Fruit fly (Drosophila melanogaster) S2 (cell line): ENCODE data around the gene mIF2.

Experiments used
- CG8478 ChIP-seq: fragments of >200 bp; optimal IDR thresholded peaks from 2 replicates; lab custom pipeline; 2018
- CTCF ChIP-seq, 2 experiments: fragments of >200 bp; optimal IDR thresholded peaks; 2 replicates each; lab custom pipeline; 2018

Gene mIF2

dm6 chr3R:28544538-28545393 is at the start of gene mIF2:
TSS of gene mIF2 (minus strand) at chr3R:28544817.
- TF ChIP-seq CTCF (optimal IDR thresholded peaks at IDR 0.05; lab: Kevin White, UChicago) = peak; percentile 91 to 94
- no peak for TF ChIP-seq CG8478

- no peak for TF ChIP-seq CG8478
Observed at dm6 chr3R:28590462-28590861, 45.8 kb upstream of the mIF2 start.

- no peak for TF ChIP-seq CTCF (optimal IDR thresholded peaks at IDR 0.05; lab: Kevin White, UChicago)
Observed at dm6 chr3R:28588395-28589050, 43.9 kb upstream of the mIF2 start.

dm6 chr3R:28586943-28587342 is 42.3 kb upstream of the mIF2 start:
- TF ChIP-seq CTCF (optimal IDR thresholded peaks at IDR 0.05; lab: Kevin White, UChicago) (no peak), CG8478 (no peak)

- TF ChIP-seq CTCF (optimal IDR thresholded peaks at IDR 0.05; lab: Kevin White, UChicago) = no peak
- no peak for TF ChIP-seq CG8478
Observed at dm6 chr3R:28586224-28586623, 41.6 kb upstream of the mIF2 start.

dm6 chr3R:28585076-28585821 is 40.6 kb upstream of the mIF2 start, which contains the start of gene fkh:
TSS of gene fkh (minus strand) at chr3R:28585264.
- no peak for TF ChIP-seq CTCF (optimal IDR thresholded peaks at IDR 0.05; lab: Kevin White, UChicago)
- no peak for TF ChIP-seq CG8478

dm6 chr3R:28584237-28584834 is 39.7 kb upstream of the mIF2 start:
- TF ChIP-seq CTCF (optimal IDR thresholded peaks at IDR 0.05; lab: Kevin White, UChicago) = no peak

dm6 chr3R:28582629-28583028 is 38.0 kb upstream of the mIF2 start:
- no peak for TF ChIP-seq CTCF (optimal IDR thresholded peaks at IDR 0.05; lab: Kevin White, UChicago)
- no peak for TF ChIP-seq CG8478

- no peak for TF ChIP-seq CG8478
- no peak for TF ChIP-seq CTCF (optimal IDR thresholded peaks at IDR 0.05; lab: Kevin White, UChicago)
Observed at dm6 chr3R:28580540-28581095, 36.0 kb upstream of the mIF2 start.

dm6 chr3R:28580013-28580412 is 35.4 kb upstream of the mIF2 start:
- TF ChIP-seq CTCF (optimal IDR thresholded peaks at IDR 0.05; lab: Kevin White, UChicago) (no peak), CG8478 (no peak)

dm6 chr3R:28579501-28579900 is 34.9 kb upstream of the mIF2 start:
- TF ChIP-seq CTCF (optimal IDR thresholded peaks at IDR 0.05; lab: Kevin White, UChicago) (no peak), CG8478 (no peak)

dm6 chr3R:28576838-28577237 is 32.2 kb upstream of the mIF2 start:
- TF ChIP-seq CTCF (optimal IDR thresholded peaks at IDR 0.05; lab: Kevin White, UChicago) (no peak), CG8478 (no peak)

- TF ChIP-seq CG8478 = no peak
- no peak for TF ChIP-seq CTCF (optimal IDR thresholded peaks at IDR 0.05; lab: Kevin White, UChicago)
Observed at dm6 chr3R:28572692-28573643, 28.4 kb upstream of the mIF2 start.

- no peak for TF ChIP-seq CTCF (optimal IDR thresholded peaks at IDR 0.05; lab: Kevin White, UChicago)
- no peak for TF ChIP-seq CG8478
Observed at dm6 chr3R:28570805-28571204, 26.2 kb upstream of the mIF2 start.
